Worm (Caenorhabditis elegans) whole organism, L4/young adult: ENCODE measurements around the gene T14G11.1.

ENCODE experiments used
- W03F9.2 ChIP-seq: fragments of 150-350 bp; optimal IDR thresholded peaks from 2 replicates; lab custom pipeline; 2014; ENCODE audit warnings: missing biosample characterization, missing genetic modification characterization
- dao-5 ChIP-seq: sonication (generic microtip); optimal IDR thresholded peaks from 2 replicates; lab custom pipeline; 2016; ENCODE audit warnings: missing genotype, missing genetic modification characterization, moderate library complexity, missing compliant biosample characterization
- him-1 ChIP-seq: sonication (generic microtip); optimal IDR thresholded peaks from 2 replicates; lab custom pipeline; 2016; ENCODE audit warnings: missing genotype, missing genetic modification reagents, missing genetic modification characterization, missing compliant biosample characterization

DNA sequence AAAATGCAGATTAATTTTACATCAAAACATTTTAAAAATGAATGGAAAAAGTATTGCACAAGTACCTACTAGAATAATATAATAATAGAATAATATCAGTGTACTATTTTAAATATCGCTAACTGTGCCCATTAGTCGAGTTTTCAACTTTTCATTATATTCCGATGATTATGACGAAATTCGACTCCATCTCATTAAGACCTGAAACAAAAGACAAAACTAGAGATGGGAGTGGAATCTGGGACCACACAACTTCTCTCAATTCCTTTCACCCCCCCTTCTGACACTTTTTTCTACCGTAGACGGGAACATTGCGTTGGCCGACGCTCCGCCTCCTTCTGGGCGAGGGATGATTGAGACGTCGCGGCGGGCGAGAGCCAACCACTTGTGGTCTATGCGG lies 15.5 kb upstream of the T14G11.1 start, which contains the start of gene ser-7:
- TF ChIP-seq W03F9.2 (tag; lab: Kevin White, UChicago) = no peak
- no peak for TF ChIP-seq him-1
- TF ChIP-seq dao-5 = no peak
